Worm (Caenorhabditis elegans) whole organism, L4 larva: Measurements from ENCODE around the gene F09G8.10.

ENCODE experiments used
- F44E2.7 ChIP-seq: fragments of 200-800 bp; sonication (Bioruptor generic); IDR thresholded peaks from 2 replicates; pipeline ENCODE4 v2.1.2; 2022; ENCODE audit warnings: missing genetic modification characterization, missing compliant biosample characterization
- F49E8.2 ChIP-seq: sonication (generic microtip); optimal IDR thresholded peaks from 2 replicates; lab custom pipeline; 2016; ENCODE audit warnings: missing compliant biosample characterization, mild to moderate bottlenecking, missing genetic modification characterization, borderline replicate concordance
- T20F7.1 ChIP-seq: fragments of 200-800 bp; sonication (Bioruptor generic); optimal IDR thresholded peaks from 2 replicates; lab custom pipeline; 2018; ENCODE audit warnings: mild to moderate bottlenecking, missing genetic modification characterization, missing compliant biosample characterization
- Y5F2A.4 ChIP-seq: fragments of 200-800 bp; sonication (Bioruptor generic); optimal IDR thresholded peaks from 2 replicates; lab custom pipeline; 2018; ENCODE audit warnings: mild to moderate bottlenecking, missing genetic modification characterization, missing compliant biosample characterization
- ZK546.5 ChIP-seq, 2 experiments: sonication (generic microtip); optimal IDR thresholded peaks; 2 replicates each; lab custom pipeline; 2017; ENCODE audit warnings: missing biosample characterization in 2 of 2, missing genetic modification characterization in 2 of 2
- aha-1 ChIP-seq: fragments of 150-350 bp; peaks from one replicate; lab custom pipeline; 2014; ENCODE audit warnings: missing biosample characterization, missing genetic modification characterization
- ama-1 ChIP-seq: fragments of 150-350 bp; optimal IDR thresholded peaks from 2 replicates; lab custom pipeline; 2014; ENCODE audit warnings: inconsistent platforms, mixed read lengths
- arid-1 ChIP-seq: fragments of 200-800 bp; sonication (Bioruptor generic); conservative IDR thresholded peaks from 2 replicates; pipeline ENCODE4 v1.3.6; 2022; ENCODE audit warnings: missing genetic modification reagents, missing genetic modification characterization, missing compliant biosample characterization
- ceh-32 ChIP-seq: sonication (generic microtip); optimal IDR thresholded peaks from 2 replicates; lab custom pipeline; 2016; ENCODE audit warnings: mild to moderate bottlenecking, missing genetic modification characterization, missing compliant biosample characterization; ENCODE audit not compliant: poor library complexity
- ceh-44 ChIP-seq: fragments of 200-800 bp; sonication (Bioruptor generic); IDR thresholded peaks from 2 replicates; pipeline ENCODE4 v1.3.6; 2022; ENCODE audit warnings: missing genetic modification reagents, missing genetic modification characterization, missing compliant biosample characterization
- daf-16 ChIP-seq, 3 experiments: sonication (generic microtip); optimal IDR thresholded peaks; 2 replicates each; lab custom pipeline; 2016 to 2017; ENCODE audit warnings: missing genetic modification characterization in 3 of 3, missing genetic modification reagents in 3 of 3, mild to moderate bottlenecking in 2 of 3, missing compliant biosample characterization in 2 of 3, missing biosample characterization in 1 of 3, moderate library complexity in 1 of 3
- dmd-8 ChIP-seq: fragments of 200-800 bp; sonication (Bioruptor generic); IDR thresholded peaks from 2 replicates; pipeline ENCODE4 v1.3.6; 2022; ENCODE audit warnings: missing genetic modification characterization, missing compliant biosample characterization
- duxl-1 ChIP-seq: sonication (generic microtip); optimal IDR thresholded peaks from 2 replicates; lab custom pipeline; 2016; ENCODE audit warnings: mild to moderate bottlenecking, missing genetic modification characterization, moderate library complexity, missing compliant biosample characterization; ENCODE audit not compliant: poor library complexity
- dve-1 ChIP-seq: sonication (generic microtip); optimal IDR thresholded peaks from 2 replicates; lab custom pipeline; 2017; ENCODE audit warnings: antibody characterized with exemption, mild to moderate bottlenecking, missing genetic modification characterization, missing compliant biosample characterization; ENCODE audit not compliant: insufficient read depth
- egl-27 ChIP-seq: sonication (generic microtip); optimal IDR thresholded peaks from 3 replicates; lab custom pipeline; 2017; ENCODE audit warnings: missing biosample characterization, missing genetic modification reagents, missing genetic modification characterization
- fkh-10 ChIP-seq: fragments of 150-350 bp; optimal IDR thresholded peaks from 2 replicates; lab custom pipeline; 2014; ENCODE audit warnings: missing biosample characterization, missing genetic modification reagents, missing genetic modification characterization
- hif-1 ChIP-seq, 2 experiments: sonication (generic microtip); optimal IDR thresholded peaks; 2 replicates each; lab custom pipeline; 2016 to 2017; ENCODE audit warnings: missing compliant biosample characterization in 2 of 2, missing genetic modification characterization in 2 of 2, missing genetic modification reagents in 2 of 2, missing genotype in 2 of 2, mild to moderate bottlenecking in 1 of 2
- hlh-11 ChIP-seq: fragments of 200-800 bp; sonication (Bioruptor generic); optimal IDR thresholded peaks from 2 replicates; lab custom pipeline; 2018; ENCODE audit warnings: mild to moderate bottlenecking, missing genetic modification characterization, missing compliant biosample characterization
- hlh-30 ChIP-seq: sonication (generic microtip); optimal IDR thresholded peaks from 2 replicates; lab custom pipeline; 2017; ENCODE audit warnings: antibody characterized with exemption, mild to moderate bottlenecking, missing genetic modification characterization, missing compliant biosample characterization; ENCODE audit not compliant: insufficient read depth
- hmg-1.1 ChIP-seq: fragments of 200-800 bp; sonication (Bioruptor generic); IDR thresholded peaks from 2 replicates; pipeline ENCODE4 v1.3.6; 2022; ENCODE audit warnings: missing genetic modification reagents, missing genetic modification characterization, missing compliant biosample characterization
- lin-1 ChIP-seq: fragments of 200-800 bp; sonication (Bioruptor generic); IDR thresholded peaks from 2 replicates; pipeline ENCODE4 v1.3.6; 2022; ENCODE audit warnings: missing genetic modification reagents, missing genetic modification characterization, missing compliant biosample characterization
- lin-15B ChIP-seq: fragments of 150-350 bp; sonication (generic microtip); optimal IDR thresholded peaks from 3 replicates; lab custom pipeline; 2014; ENCODE audit warnings: missing biosample characterization, missing genetic modification characterization
- lin-29 ChIP-seq: fragments of 200-800 bp; sonication (Bioruptor generic); IDR thresholded peaks from 2 replicates; pipeline ENCODE4 v1.3.6; 2022; ENCODE audit warnings: missing genetic modification reagents, missing genetic modification characterization, missing compliant biosample characterization
- lin-38 ChIP-seq: fragments of 200-800 bp; sonication (Bioruptor generic); IDR thresholded peaks from 2 replicates; pipeline ENCODE4 v1.3.6; 2022; ENCODE audit warnings: missing genetic modification reagents, missing genetic modification characterization, missing compliant biosample characterization
- lsy-2 ChIP-seq, 2 experiments: fragments of 150-350 bp in 1 of 2; sonication (generic microtip) in 1 of 2; optimal IDR thresholded peaks; 2 replicates each; lab custom pipeline; 2014 to 2017; ENCODE audit warnings: missing biosample characterization in 2 of 2, missing genetic modification characterization in 2 of 2
- madf-5 ChIP-seq, 2 experiments: fragments of 200-800 bp; sonication (Bioruptor generic); IDR thresholded peaks; 2 replicates each; pipeline ENCODE4 v1.3.6; 2022; ENCODE audit warnings: missing compliant biosample characterization in 2 of 2, missing genetic modification characterization in 2 of 2
- mdl-1 ChIP-seq, 2 experiments: fragments of 150-350 bp in 1 of 2; sonication (generic microtip) in 1 of 2; optimal IDR thresholded peaks; 2 replicates each; lab custom pipeline; 2014 to 2017; ENCODE audit warnings: missing biosample characterization in 2 of 2, missing genetic modification characterization in 2 of 2
- mdt-29 ChIP-seq: fragments of 200-800 bp; sonication (Bioruptor generic); IDR thresholded peaks from 2 replicates; pipeline ENCODE4 v1.3.6; 2022; ENCODE audit warnings: missing genetic modification reagents, missing genetic modification characterization, missing compliant biosample characterization
- mes-2 ChIP-seq: sonication (generic microtip); optimal IDR thresholded peaks from 2 replicates; lab custom pipeline; 2016; ENCODE audit warnings: missing genotype, mild to moderate bottlenecking, missing genetic modification characterization, missing compliant biosample characterization; ENCODE audit not compliant: poor library complexity, severe bottlenecking
- mxl-2 ChIP-seq: fragments of 200-800 bp; sonication (Bioruptor generic); conservative IDR thresholded peaks from 2 replicates; pipeline ENCODE4 v1.3.6; 2022; ENCODE audit warnings: missing genetic modification reagents, missing genetic modification characterization, missing compliant biosample characterization
- mxl-3 ChIP-seq: fragments of 200-800 bp; sonication (Bioruptor generic); optimal IDR thresholded peaks from 2 replicates; lab custom pipeline; 2018; ENCODE audit warnings: mild to moderate bottlenecking, missing genetic modification characterization, missing compliant biosample characterization
- nhr-10 ChIP-seq: fragments of 150-350 bp; optimal IDR thresholded peaks from 2 replicates; lab custom pipeline; 2014; ENCODE audit warnings: missing biosample characterization, missing genetic modification characterization
- nhr-102 ChIP-seq: sonication (generic microtip); optimal IDR thresholded peaks from 2 replicates; lab custom pipeline; 2016; ENCODE audit warnings: mild to moderate bottlenecking, missing genetic modification characterization, moderate library complexity, missing compliant biosample characterization
- nhr-11 ChIP-seq: fragments of 150-350 bp; optimal IDR thresholded peaks from 2 replicates; lab custom pipeline; 2014; ENCODE audit warnings: missing biosample characterization, missing genetic modification characterization
- nhr-237 ChIP-seq: sonication (generic microtip); optimal IDR thresholded peaks from 2 replicates; lab custom pipeline; 2017; ENCODE audit warnings: missing biosample characterization, missing genetic modification characterization
- nhr-25 ChIP-seq: sonication (generic microtip); optimal IDR thresholded peaks from 2 replicates; lab custom pipeline; 2017; ENCODE audit warnings: missing genetic modification characterization, mild to moderate bottlenecking, missing compliant biosample characterization, antibody characterized with exemption, moderate library complexity, borderline replicate concordance; ENCODE audit not compliant: insufficient read depth
- nhr-28 ChIP-seq: fragments of 150-350 bp; optimal IDR thresholded peaks from 2 replicates; lab custom pipeline; 2014; ENCODE audit warnings: missing biosample characterization, missing genetic modification characterization
- nhr-6 ChIP-seq: fragments of 150-350 bp; optimal IDR thresholded peaks from 2 replicates; lab custom pipeline; 2014; ENCODE audit warnings: missing biosample characterization, missing genetic modification characterization
- nhr-76 ChIP-seq: fragments of 150-350 bp; optimal IDR thresholded peaks from 2 replicates; lab custom pipeline; 2014; ENCODE audit warnings: missing biosample characterization, missing genetic modification characterization
- pha-4 ChIP-seq, 2 experiments: fragments of 150-350 bp in 1 of 2; fragments of 200-800 bp in 1 of 2; sonication (Bioruptor generic) in 1 of 2; IDR thresholded peaks in 1 of 2; optimal IDR thresholded peaks in 1 of 2; 2 replicates each; pipeline versions ENCODE4 v1.3.6 to Lab custom; 2014 to 2022; ENCODE audit warnings: missing genetic modification characterization in 2 of 2, missing genetic modification reagents in 2 of 2, missing biosample characterization in 1 of 2, missing compliant biosample characterization in 1 of 2
- php-3 ChIP-seq: fragments of 200-800 bp; sonication (Bioruptor generic); IDR thresholded peaks from 2 replicates; pipeline ENCODE4 v1.3.6; 2022; ENCODE audit warnings: missing genetic modification reagents, missing genetic modification characterization, missing compliant biosample characterization
- pqm-1 ChIP-seq: sonication (generic microtip); optimal IDR thresholded peaks from 2 replicates; lab custom pipeline; 2017; ENCODE audit warnings: missing biosample characterization, missing genetic modification characterization
- skn-1 ChIP-seq: fragments of 150-350 bp; optimal IDR thresholded peaks from 2 replicates; lab custom pipeline; 2014; ENCODE audit warnings: missing biosample characterization, missing genetic modification characterization
- snpc-4 ChIP-seq: fragments of 150-350 bp; optimal IDR thresholded peaks from 2 replicates; lab custom pipeline; 2014; ENCODE audit warnings: missing biosample characterization, missing genetic modification characterization
- tra-1 ChIP-seq: fragments of 200-800 bp; sonication (Bioruptor generic); IDR thresholded peaks from 2 replicates; pipeline ENCODE4 v1.3.6; 2022; ENCODE audit warnings: missing genetic modification reagents, missing genetic modification characterization, missing compliant biosample characterization
- unc-130 ChIP-seq: sonication (generic microtip); optimal IDR thresholded peaks from 2 replicates; lab custom pipeline; 2016; ENCODE audit warnings: missing genetic modification reagents, missing genetic modification characterization, missing compliant biosample characterization
- unc-62 ChIP-seq, 3 experiments: fragments of 150-350 bp in 1 of 3; sonication (generic microtip); optimal IDR thresholded peaks in 2 of 3; peaks in 1 of 3; 1 replicate in 1 of 3; 2 replicates in 2 of 3; lab custom pipeline; 2014 to 2017; ENCODE audit warnings: missing biosample characterization in 3 of 3, missing genetic modification characterization in 3 of 3, missing genetic modification reagents in 3 of 3, missing genotype in 1 of 3
- zag-1 ChIP-seq: fragments of 150-350 bp; optimal IDR thresholded peaks from 2 replicates; lab custom pipeline; 2014; ENCODE audit warnings: missing biosample characterization, missing genetic modification characterization
- zip-11 ChIP-seq: fragments of 200-800 bp; sonication (Bioruptor generic); IDR thresholded peaks from 2 replicates; pipeline ENCODE4 v1.3.6; 2022; ENCODE audit warnings: missing genetic modification characterization, missing compliant biosample characterization

Gene F09G8.10

ce11 chrIII:8242809-8243208, 29.2 kb downstream of the F09G8.10 start, which contains the start of gene C02F5.12:
Gene C02F5.12 (minus strand): TSS chrIII:8243029.
- TF ChIP-seq fkh-10 (GFP tag; lab: Kevin White, UChicago) (no peak), nhr-28 (tag; lab: Kevin White, UChicago) (peak; percentile 99), snpc-4 (tag; lab: Kevin White, UChicago) (no peak), egl-27 (no peak), lin-29 (GFP tag; lab: Robert Waterston, UW) (no peak), mdt-29 (no peak), unc-62 (GFP tag; optimal IDR thresholded peaks at IDR 0.05 in 1 of 2; lab: Kevin White, UChicago) (no peak), unc-62 (tag; optimal IDR thresholded peaks at IDR 0.05; lab: Kevin White, UChicago) (no peak), T20F7.1 (GFP tag; lab: Kevin White, UChicago) (peak; percentile 20), daf-16 (GFP tag; optimal IDR thresholded peaks at IDR 0.05; lab: Kevin White, UChicago) (no peak), daf-16 (tag; optimal IDR thresholded peaks at IDR 0.05; lab: Kevin White, UChicago) (peak; percentile 39), nhr-10 (tag; lab: Kevin White, UChicago) (no peak), nhr-11 (tag; lab: Kevin White, UChicago) (peak; percentile 48), lin-1 (no peak), madf-5 (GFP tag; IDR thresholded peaks at IDR 0.05; lab: Robert Waterston, UW) (no peak), zag-1 (tag; lab: Kevin White, UChicago) (no peak), hmg-1.1 (GFP tag; lab: Robert Waterston, UW) (0 out of 2 replicates have a peak, but pooled peaks have one; percentile 40), nhr-6 (no peak), F49E8.2 (no peak), php-3 (GFP tag; lab: Robert Waterston, UW) (no peak), ceh-44 (GFP tag; lab: Robert Waterston, UW) (no peak), skn-1 (tag; lab: Kevin White, UChicago) (no peak), hlh-11 (tag; lab: Kevin White, UChicago) (peak; percentile 64), lin-38 (GFP tag; lab: Robert Waterston, UW) (peak; percentile 51), hlh-30 (tag; lab: Kevin White, UChicago) (peak; percentile 79), dve-1 (peak; percentile 51), mxl-3 (no peak), aha-1 (tag; lab: Kevin White, UChicago) (no peak), arid-1 (0 out of 2 replicates have a peak, but pooled peaks have one; percentile 32), ama-1 (lab: Kevin White, UChicago) (no peak), ceh-32 (tag; lab: Kevin White, UChicago) (no peak), tra-1 (GFP tag; lab: Robert Waterston, UW) (no peak), pha-4 (GFP tag; IDR thresholded peaks at IDR 0.05; lab: Robert Waterston, UW) (no peak), pha-4 (tag; optimal IDR thresholded peaks at IDR 0.05; lab: Kevin White, UChicago) (no peak), lsy-2 (tag; optimal IDR thresholded peaks at IDR 0.05; lab: Kevin White, UChicago) (peak in 1 of 2 experiments; percentile 53), Y5F2A.4 (GFP tag; lab: Kevin White, UChicago) (no peak), hif-1 (tag; optimal IDR thresholded peaks at IDR 0.05; lab: Kevin White, UChicago) (no peak), dmd-8 (GFP tag; lab: Robert Waterston, UW) (0 out of 2 replicates have a peak, but pooled peaks have one; percentile 45), nhr-237 (no peak), mes-2 (tag; lab: Kevin White, UChicago) (peak; percentile 53), nhr-76 (tag; lab: Kevin White, UChicago) (no peak), nhr-25 (tag; lab: Kevin White, UChicago) (no peak), mxl-2 (GFP tag; lab: Robert Waterston, UW) (no peak), F44E2.7 (no peak), zip-11 (GFP tag; lab: Robert Waterston, UW) (no peak), lin-15B (tag; lab: Kevin White, UChicago) (no peak), pqm-1 (no peak), nhr-102 (tag; lab: Kevin White, UChicago) (no peak), duxl-1 (tag; lab: Kevin White, UChicago) (no peak), mdl-1 (tag; optimal IDR thresholded peaks at IDR 0.05; lab: Kevin White, UChicago) (no peak), unc-130 (no peak), ZK546.5 (tag; optimal IDR thresholded peaks at IDR 0.05; lab: Kevin White, UChicago) (no peak)
